Fruit fly (Drosophila melanogaster): ENCODE results near the gene CG31495.

Gene CG31495

DNA sequence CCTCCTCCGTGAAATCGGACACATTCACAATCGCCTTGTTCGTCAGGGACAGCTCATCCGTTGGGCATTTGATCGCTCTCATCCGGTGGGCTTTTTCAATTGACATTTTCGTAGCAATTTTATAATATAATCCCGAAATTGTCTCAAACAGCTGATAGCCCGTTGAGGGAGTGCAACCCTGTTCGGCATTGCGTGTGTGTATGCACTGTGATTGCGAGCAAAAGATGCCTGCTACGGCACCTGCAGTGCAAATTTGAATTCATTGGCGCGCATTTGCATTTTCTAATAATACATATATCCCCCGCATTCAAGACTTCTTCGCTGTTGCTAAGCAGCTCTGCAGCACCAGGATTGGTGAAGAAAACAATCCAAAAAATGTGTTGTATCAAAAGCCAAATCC, 1.9 kb downstream of the CG31495 start, which contains the start of gene Nsf2:
Gene Nsf2 (minus strand): TSS at position 185 of the 400 bp plus-strand sequence.
- TF ChIP-seq ovo (GFP tag; optimal IDR thresholded peaks at IDR 0.05) (no peak), CG33017 (tag; optimal IDR thresholded peaks at IDR 0.05) (no peak), CG7045 (GFP tag; optimal IDR thresholded peaks at IDR 0.05) (no peak), CG11617 (GFP tag; optimal IDR thresholded peaks at IDR 0.05) (no peak), cic (GFP tag; optimal IDR thresholded peaks at IDR 0.05) (peak; percentile 2), Mnt (GFP tag; optimal IDR thresholded peaks at IDR 0.05) (no peak), bab1 (GFP tag; optimal IDR thresholded peaks at IDR 0.05) (peak; percentile 42), cnc (optimal IDR thresholded peaks at IDR 0.05) (no peak), tj (GFP tag; optimal IDR thresholded peaks at IDR 0.05) (no peak), CG7101 (tag; optimal IDR thresholded peaks at IDR 0.05) (peak; percentile 22), CG14711 (tag; optimal IDR thresholded peaks at IDR 0.05) (peak; percentile 88), CG12768 (GFP tag; optimal IDR thresholded peaks at IDR 0.05) (no peak), pad (GFP tag; optimal IDR thresholded peaks at IDR 0.05) (no peak), Hr96 (GFP tag; optimal IDR thresholded peaks at IDR 0.05) (no peak), CG5204 (GFP tag; optimal IDR thresholded peaks at IDR 0.05) (no peak), Crg-1 (GFP tag; optimal IDR thresholded peaks at IDR 0.05) (peak; percentile 3), toe (GFP tag; optimal IDR thresholded peaks at IDR 0.05) (no peak), CG1620 (GFP tag; optimal IDR thresholded peaks at IDR 0.05) (peak; percentile 5), kay (GFP tag; ENCODE audit: borderline replicate concordance) (no peak), Clk (GFP tag; optimal IDR thresholded peaks at IDR 0.05) (no peak)

DNA sequence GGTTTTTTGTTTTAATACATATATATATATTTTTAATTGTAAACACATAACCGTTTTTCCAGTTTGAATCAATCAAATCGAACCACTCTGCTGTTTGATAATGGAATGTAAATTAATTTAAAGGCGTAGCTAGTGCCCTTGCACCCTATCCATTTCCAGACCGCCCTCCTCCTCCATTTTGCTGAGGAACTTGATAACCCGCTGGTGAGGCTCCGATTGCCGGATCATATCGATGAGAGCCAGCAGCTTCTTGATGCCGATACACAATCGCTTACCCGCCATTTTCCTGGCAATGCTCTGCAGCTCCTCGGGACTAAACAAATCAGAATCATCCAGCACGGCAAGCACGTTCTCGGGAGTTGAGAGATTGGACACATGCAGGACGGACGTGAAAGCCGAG, 5.2 kb downstream of the CG31495 start:
- TF ChIP-seq CG7045 (GFP tag; optimal IDR thresholded peaks at IDR 0.05) (no peak), cnc (optimal IDR thresholded peaks at IDR 0.05) (no peak), tj (GFP tag; optimal IDR thresholded peaks at IDR 0.05) (no peak), CG12768 (GFP tag; optimal IDR thresholded peaks at IDR 0.05) (no peak), Clk (GFP tag; optimal IDR thresholded peaks at IDR 0.05) (no peak), CG14711 (tag; optimal IDR thresholded peaks at IDR 0.05) (no peak), toe (GFP tag; optimal IDR thresholded peaks at IDR 0.05) (no peak), pad (GFP tag; optimal IDR thresholded peaks at IDR 0.05) (no peak), Crg-1 (GFP tag; optimal IDR thresholded peaks at IDR 0.05) (no peak), CG5204 (GFP tag; optimal IDR thresholded peaks at IDR 0.05) (no peak)

DNA sequence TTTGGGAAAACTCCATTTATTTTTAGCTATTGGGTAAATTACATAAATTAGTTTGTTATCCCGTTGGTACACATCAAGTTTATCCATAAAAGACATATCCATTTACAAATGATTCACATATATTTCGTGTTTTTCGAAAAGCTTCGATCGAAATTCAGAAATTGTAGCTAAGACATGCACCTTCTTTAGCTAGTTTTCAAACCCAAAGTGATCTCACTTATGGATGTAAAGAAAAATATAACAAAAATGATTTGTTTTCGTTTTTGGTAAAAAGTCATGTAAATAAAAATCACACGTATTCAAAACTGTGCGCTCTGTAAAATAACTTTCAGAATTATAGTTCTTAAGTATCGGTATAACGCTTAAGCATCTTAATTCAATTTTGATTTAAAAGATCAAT, 6.2 kb downstream of the CG31495 start:
- TF ChIP-seq Clk (GFP tag; optimal IDR thresholded peaks at IDR 0.05) (no peak), CG33017 (tag; optimal IDR thresholded peaks at IDR 0.05) (no peak), CG5204 (GFP tag; optimal IDR thresholded peaks at IDR 0.05) (no peak), CG12768 (GFP tag; optimal IDR thresholded peaks at IDR 0.05) (no peak), bab1 (GFP tag; optimal IDR thresholded peaks at IDR 0.05) (no peak), pad (GFP tag; optimal IDR thresholded peaks at IDR 0.05) (no peak), CG14711 (tag; optimal IDR thresholded peaks at IDR 0.05) (no peak), toe (GFP tag; optimal IDR thresholded peaks at IDR 0.05) (no peak)

- TF ChIP-seq CG1620 (GFP tag; optimal IDR thresholded peaks at IDR 0.05) (no peak), CG5204 (GFP tag; optimal IDR thresholded peaks at IDR 0.05) (no peak), bab1 (GFP tag; optimal IDR thresholded peaks at IDR 0.05) (no peak), cnc (optimal IDR thresholded peaks at IDR 0.05) (no peak), CG11617 (GFP tag; optimal IDR thresholded peaks at IDR 0.05) (no peak), pad (GFP tag; optimal IDR thresholded peaks at IDR 0.05) (no peak), CG7101 (tag; optimal IDR thresholded peaks at IDR 0.05) (no peak), Hr96 (GFP tag; optimal IDR thresholded peaks at IDR 0.05) (no peak), toe (GFP tag; optimal IDR thresholded peaks at IDR 0.05) (no peak), Crg-1 (GFP tag; optimal IDR thresholded peaks at IDR 0.05) (no peak), cic (GFP tag; optimal IDR thresholded peaks at IDR 0.05) (no peak), kay (GFP tag; ENCODE audit: borderline replicate concordance) (no peak), Clk (GFP tag; optimal IDR thresholded peaks at IDR 0.05) (no peak), CG33017 (tag; optimal IDR thresholded peaks at IDR 0.05) (no peak), CG7045 (GFP tag; optimal IDR thresholded peaks at IDR 0.05) (no peak), Mnt (GFP tag; optimal IDR thresholded peaks at IDR 0.05) (no peak)
Measured at dm6 chr3R:13832950-13833349, 6.8 kb downstream of the CG31495 start.

DNA sequence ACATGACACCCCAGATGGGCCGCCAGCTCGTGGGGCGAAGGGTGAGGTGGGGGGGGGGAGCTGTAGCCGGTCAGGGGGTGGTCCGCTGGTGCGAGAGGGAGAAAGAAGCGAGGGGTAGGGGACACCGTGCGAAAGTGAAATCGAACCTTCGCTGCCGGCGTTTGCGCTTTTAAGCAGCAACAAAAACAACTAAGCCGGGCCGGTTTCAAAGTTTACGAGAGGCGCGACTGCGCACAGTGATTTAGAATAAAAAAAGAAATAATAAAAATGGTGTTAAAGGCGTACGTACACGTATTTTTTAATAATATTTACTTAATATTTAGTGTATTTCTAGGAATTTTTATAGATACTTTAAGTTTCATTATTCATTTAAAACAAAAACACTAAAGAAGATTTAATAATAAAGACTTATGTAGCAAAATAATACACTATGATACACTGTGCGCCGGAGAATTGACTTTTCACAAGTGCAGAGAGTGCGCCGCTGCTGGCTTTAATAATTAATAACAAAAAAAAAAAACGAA, 8.1 kb downstream of the CG31495 start:
- TF ChIP-seq pad (GFP tag; optimal IDR thresholded peaks at IDR 0.05) (no peak), cnc (optimal IDR thresholded peaks at IDR 0.05) (no peak), Hr96 (GFP tag; optimal IDR thresholded peaks at IDR 0.05) (no peak), Crg-1 (GFP tag; optimal IDR thresholded peaks at IDR 0.05) (no peak), bab1 (GFP tag; optimal IDR thresholded peaks at IDR 0.05) (peak; percentile 82), CG1620 (GFP tag; optimal IDR thresholded peaks at IDR 0.05) (no peak), Mnt (GFP tag; optimal IDR thresholded peaks at IDR 0.05) (no peak), CG11617 (GFP tag; optimal IDR thresholded peaks at IDR 0.05) (peak; percentile 48), CG12768 (GFP tag; optimal IDR thresholded peaks at IDR 0.05) (peak; percentile 34), kay (GFP tag; ENCODE audit: borderline replicate concordance) (no peak), cic (GFP tag; optimal IDR thresholded peaks at IDR 0.05) (no peak), toe (GFP tag; optimal IDR thresholded peaks at IDR 0.05) (no peak), CG14711 (tag; optimal IDR thresholded peaks at IDR 0.05) (no peak), CG7045 (GFP tag; optimal IDR thresholded peaks at IDR 0.05) (no peak), CG7101 (tag; optimal IDR thresholded peaks at IDR 0.05) (peak; percentile 38), tj (GFP tag; optimal IDR thresholded peaks at IDR 0.05) (peak; percentile 65), CG33017 (tag; optimal IDR thresholded peaks at IDR 0.05) (peak; percentile 38), CG5204 (GFP tag; optimal IDR thresholded peaks at IDR 0.05) (no peak), Clk (GFP tag; optimal IDR thresholded peaks at IDR 0.05) (no peak), ovo (GFP tag; optimal IDR thresholded peaks at IDR 0.05) (no peak)

DNA sequence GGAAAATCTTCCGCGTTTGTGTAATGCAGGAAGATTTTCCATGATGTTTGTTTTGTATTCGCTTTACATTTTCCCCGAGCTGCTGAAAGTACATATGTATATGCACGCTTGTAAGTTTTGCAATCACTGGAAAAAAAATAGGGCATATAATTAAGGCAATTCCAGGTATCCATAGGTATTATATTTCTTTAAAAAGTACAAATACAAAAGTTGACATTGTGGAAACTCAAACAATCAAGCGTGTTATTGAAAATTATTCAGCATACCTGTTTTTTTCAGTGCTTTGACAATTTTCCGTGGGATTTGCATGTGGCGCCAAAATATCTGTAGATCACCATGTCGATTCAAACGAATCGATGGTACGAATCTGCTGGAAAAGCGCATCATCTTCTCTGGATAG, 8.7 kb downstream of the CG31495 start:
- no peak for TF ChIP-seq Hr96 (GFP tag; optimal IDR thresholded peaks at IDR 0.05)
- TF ChIP-seq CG11617 (GFP tag; optimal IDR thresholded peaks at IDR 0.05), result no peak
